Worm (Caenorhabditis elegans) whole organism, late embryonic: ENCODE measurements around the gene F46H6.5.

Experiments used
- C08G9.2 ChIP-seq: sonication (generic microtip); optimal IDR thresholded peaks from 2 replicates; lab custom pipeline; 2016; ENCODE audit warnings: mild to moderate bottlenecking, missing genetic modification characterization, moderate library complexity, missing compliant biosample characterization
- C38D4.7 ChIP-seq: fragments of 200-800 bp; sonication (Bioruptor generic); optimal IDR thresholded peaks from 2 replicates; lab custom pipeline; 2018; ENCODE audit warnings: mild to moderate bottlenecking, missing genetic modification characterization, moderate library complexity, missing compliant biosample characterization
- K02D7.2 ChIP-seq: sonication (generic microtip); optimal IDR thresholded peaks from 2 replicates; lab custom pipeline; 2017; ENCODE audit warnings: mild to moderate bottlenecking, missing genetic modification characterization, missing compliant biosample characterization
- K09A11.1 ChIP-seq: sonication (generic microtip); optimal IDR thresholded peaks from 2 replicates; lab custom pipeline; 2017; ENCODE audit warnings: antibody characterized with exemption, mild to moderate bottlenecking, missing genetic modification characterization, missing compliant biosample characterization; ENCODE audit not compliant: insufficient read depth
- T23F11.4 ChIP-seq: fragments of 200-800 bp; sonication (Bioruptor generic); optimal IDR thresholded peaks from 2 replicates; lab custom pipeline; 2018; ENCODE audit warnings: mild to moderate bottlenecking, missing genetic modification characterization, missing compliant biosample characterization
- ama-1 ChIP-seq: fragments of 150-350 bp; optimal IDR thresholded peaks from 2 replicates; lab custom pipeline; 2014
- ceh-14 ChIP-seq: sonication (generic microtip); optimal IDR thresholded peaks from 2 replicates; lab custom pipeline; 2016; ENCODE audit warnings: missing genotype, missing genetic modification characterization, missing compliant biosample characterization
- ceh-22 ChIP-seq: sonication (generic microtip); optimal IDR thresholded peaks from 2 replicates; lab custom pipeline; 2017; ENCODE audit warnings: missing biosample characterization, missing genetic modification characterization
- ceh-24 ChIP-seq: sonication (generic microtip); optimal IDR thresholded peaks from 2 replicates; lab custom pipeline; 2016; ENCODE audit warnings: mild to moderate bottlenecking, missing genetic modification characterization, missing compliant biosample characterization
- ceh-31 ChIP-seq: sonication (generic microtip); optimal IDR thresholded peaks from 2 replicates; lab custom pipeline; 2016; ENCODE audit warnings: missing genetic modification characterization, missing compliant biosample characterization
- ceh-34 ChIP-seq: sonication (generic microtip); optimal IDR thresholded peaks from 2 replicates; lab custom pipeline; 2016; ENCODE audit warnings: mild to moderate bottlenecking, missing genetic modification characterization, missing compliant biosample characterization
- ceh-45 ChIP-seq: fragments of 200-800 bp; sonication (Bioruptor generic); IDR thresholded peaks from 2 replicates; pipeline ENCODE4 v1.3.6; 2022; ENCODE audit warnings: missing genetic modification reagents, missing genetic modification characterization, missing compliant biosample characterization
- ceh-48 ChIP-seq: sonication (generic microtip); optimal IDR thresholded peaks from 2 replicates; lab custom pipeline; 2016; ENCODE audit warnings: missing genetic modification characterization, inconsistent platforms, missing compliant biosample characterization
- ceh-6 ChIP-seq: fragments of 200-800 bp; sonication (Bioruptor generic); optimal IDR thresholded peaks from 2 replicates; lab custom pipeline; 2018; ENCODE audit warnings: mild to moderate bottlenecking, missing genetic modification characterization, missing compliant biosample characterization
- che-1 ChIP-seq: sonication (generic microtip); optimal IDR thresholded peaks from 2 replicates; lab custom pipeline; 2016; ENCODE audit warnings: mild to moderate bottlenecking, missing genetic modification characterization, missing compliant biosample characterization
- dve-1 ChIP-seq: sonication (generic microtip); optimal IDR thresholded peaks from 2 replicates; lab custom pipeline; 2017; ENCODE audit warnings: antibody characterized with exemption, mild to moderate bottlenecking, missing genetic modification characterization, missing compliant biosample characterization
- elt-2 ChIP-seq: sonication (generic microtip); optimal IDR thresholded peaks from 2 replicates; lab custom pipeline; 2016; ENCODE audit warnings: missing genetic modification reagents, missing genetic modification characterization, missing compliant biosample characterization
- ets-4 ChIP-seq: sonication (generic microtip); optimal IDR thresholded peaks from 2 replicates; lab custom pipeline; 2016; ENCODE audit warnings: missing genetic modification characterization, missing compliant biosample characterization
- fax-1 ChIP-seq: sonication (generic microtip); optimal IDR thresholded peaks from 2 replicates; lab custom pipeline; 2016; ENCODE audit warnings: missing genotype, missing genetic modification characterization, missing compliant biosample characterization
- fkh-10 ChIP-seq: fragments of 150-350 bp; optimal IDR thresholded peaks from 2 replicates; lab custom pipeline; 2014; ENCODE audit warnings: missing biosample characterization, missing genetic modification reagents, missing genetic modification characterization
- fkh-6 ChIP-seq: sonication (generic microtip); optimal IDR thresholded peaks from 2 replicates; lab custom pipeline; 2016; ENCODE audit warnings: missing genetic modification characterization, missing compliant biosample characterization
- hlh-15 ChIP-seq: sonication (generic microtip); optimal IDR thresholded peaks from 2 replicates; lab custom pipeline; 2016; ENCODE audit warnings: missing genetic modification characterization, missing compliant biosample characterization
- hlh-30 ChIP-seq: sonication (generic microtip); optimal IDR thresholded peaks from 2 replicates; lab custom pipeline; 2017; ENCODE audit warnings: antibody characterized with exemption, missing genetic modification characterization, missing compliant biosample characterization; ENCODE audit not compliant: insufficient read depth
- hlh-6 ChIP-seq: sonication (generic microtip); optimal IDR thresholded peaks from 2 replicates; lab custom pipeline; 2016; ENCODE audit warnings: missing genotype, missing genetic modification characterization, missing compliant biosample characterization
- hlh-8 ChIP-seq: sonication (generic microtip); optimal IDR thresholded peaks from 2 replicates; lab custom pipeline; 2016; ENCODE audit warnings: missing genotype, missing genetic modification characterization, missing compliant biosample characterization
- lim-6 ChIP-seq: sonication (generic microtip); optimal IDR thresholded peaks from 2 replicates; lab custom pipeline; 2016; ENCODE audit warnings: missing genetic modification characterization, missing compliant biosample characterization
- madf-2 ChIP-seq: sonication (generic microtip); optimal IDR thresholded peaks from 2 replicates; lab custom pipeline; 2017; ENCODE audit warnings: missing genetic modification characterization, missing compliant biosample characterization
- mec-3 ChIP-seq: sonication (generic microtip); optimal IDR thresholded peaks from 2 replicates; lab custom pipeline; 2016; ENCODE audit warnings: borderline replicate concordance, missing genetic modification characterization, missing compliant biosample characterization
- nfya-1 ChIP-seq: sonication (generic microtip); optimal IDR thresholded peaks from 2 replicates; lab custom pipeline; 2017; ENCODE audit warnings: missing genetic modification characterization, mild to moderate bottlenecking, missing compliant biosample characterization, antibody characterized with exemption, moderate library complexity
- nhr-232 ChIP-seq: sonication (generic microtip); optimal IDR thresholded peaks from 2 replicates; lab custom pipeline; 2016; ENCODE audit warnings: missing genetic modification characterization, missing compliant biosample characterization
- pag-3 ChIP-seq: sonication (generic microtip); optimal IDR thresholded peaks from 2 replicates; lab custom pipeline; 2016; ENCODE audit warnings: missing compliant biosample characterization, missing genetic modification characterization, borderline replicate concordance
- pat-9 ChIP-seq: fragments of 200-800 bp; sonication (Bioruptor generic); optimal IDR thresholded peaks from 2 replicates; lab custom pipeline; 2018; ENCODE audit warnings: mild to moderate bottlenecking, missing genetic modification characterization, moderate library complexity, missing compliant biosample characterization
- pha-2 ChIP-seq: sonication (generic microtip); optimal IDR thresholded peaks from 2 replicates; lab custom pipeline; 2017; ENCODE audit warnings: mild to moderate bottlenecking, missing genetic modification characterization, missing compliant biosample characterization
- ref-2 ChIP-seq: sonication (generic microtip); optimal IDR thresholded peaks from 2 replicates; lab custom pipeline; 2016; ENCODE audit warnings: missing genetic modification characterization, missing compliant biosample characterization
- rnt-1 ChIP-seq: sonication (generic microtip); optimal IDR thresholded peaks from 2 replicates; lab custom pipeline; 2016; ENCODE audit warnings: missing genetic modification characterization, missing compliant biosample characterization
- sdc-2 ChIP-seq: sonication (generic microtip); optimal IDR thresholded peaks from 2 replicates; lab custom pipeline; 2016; ENCODE audit warnings: missing genotype, missing genetic modification characterization, missing compliant biosample characterization
- sox-4 ChIP-seq: sonication (generic microtip); optimal IDR thresholded peaks from 2 replicates; lab custom pipeline; 2017; ENCODE audit warnings: mild to moderate bottlenecking, missing genetic modification characterization, inconsistent platforms, missing compliant biosample characterization
- syd-9 ChIP-seq: sonication (generic microtip); optimal IDR thresholded peaks from 2 replicates; lab custom pipeline; 2016; ENCODE audit warnings: mild to moderate bottlenecking, missing genetic modification characterization, moderate library complexity, missing compliant biosample characterization
- tbx-2 ChIP-seq: sonication (generic microtip); optimal IDR thresholded peaks from 2 replicates; lab custom pipeline; 2016; ENCODE audit warnings: missing genetic modification characterization, missing compliant biosample characterization
- unc-3 ChIP-seq, 2 experiments: fragments of 200-800 bp in 1 of 2; sonication (Bioruptor generic) in 1 of 2; sonication (generic microtip) in 1 of 2; conservative IDR thresholded peaks in 1 of 2; optimal IDR thresholded peaks in 1 of 2; 2 replicates each; pipeline versions ENCODE4 v1.3.6 to Lab custom; 2016 to 2022; ENCODE audit warnings: missing compliant biosample characterization in 2 of 2, missing genetic modification characterization in 2 of 2, missing genetic modification reagents in 1 of 2
- unc-42 ChIP-seq: sonication (generic microtip); optimal IDR thresholded peaks from 2 replicates; lab custom pipeline; 2016; ENCODE audit warnings: missing genotype, missing genetic modification characterization, missing compliant biosample characterization
- unc-55 ChIP-seq: sonication (generic microtip); optimal IDR thresholded peaks from 2 replicates; lab custom pipeline; 2017; ENCODE audit warnings: missing biosample characterization, missing genetic modification reagents, missing genetic modification characterization
- zip-5 ChIP-seq: sonication (generic microtip); optimal IDR thresholded peaks from 2 replicates; lab custom pipeline; 2016; ENCODE audit warnings: missing genetic modification characterization, missing compliant biosample characterization

Gene F46H6.5

DNA sequence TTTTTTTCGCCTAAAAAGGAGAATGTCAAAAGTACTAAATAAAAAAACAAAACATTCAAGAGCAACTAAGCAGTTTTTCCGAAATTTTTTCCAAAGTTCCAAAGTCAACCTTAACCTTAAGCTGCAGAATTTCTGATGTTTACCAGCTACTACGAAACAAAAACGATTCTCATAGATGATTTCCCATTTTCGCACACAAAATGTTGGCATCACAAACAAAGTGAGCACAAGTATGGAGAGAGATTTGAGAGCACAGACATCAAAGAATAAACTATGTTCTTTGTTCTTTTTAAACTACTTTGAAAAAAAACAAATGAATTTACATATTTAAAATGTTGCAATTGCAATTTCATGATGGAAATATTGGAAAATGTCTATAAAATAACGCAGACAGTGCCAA lies 31.3 kb upstream of the F46H6.5 start:
- TF ChIP-seq lim-6 (tag; lab: Kevin White, UChicago), result no peak
- TF ChIP-seq unc-3 (GFP tag; conservative IDR thresholded peaks at IDR 0.05; lab: Robert Waterston, UW), result no peak
- no peak for TF ChIP-seq unc-3 (tag; optimal IDR thresholded peaks at IDR 0.05; lab: Kevin White, UChicago)
- no peak for TF ChIP-seq sox-4 (tag; lab: Kevin White, UChicago)
- no peak for TF ChIP-seq T23F11.4
- TF ChIP-seq K02D7.2 (tag; lab: Kevin White, UChicago), result no peak
- TF ChIP-seq mec-3, result no peak
- TF ChIP-seq rnt-1 (tag; lab: Kevin White, UChicago), result no peak
- no peak for TF ChIP-seq ceh-6 (GFP tag; lab: Kevin White, UChicago)
- no peak for TF ChIP-seq ceh-31
- no peak for TF ChIP-seq fkh-6 (tag; lab: Kevin White, UChicago)
- TF ChIP-seq tbx-2 (tag; lab: Kevin White, UChicago), result no peak
- TF ChIP-seq hlh-8 (tag; lab: Kevin White, UChicago), result no peak
- TF ChIP-seq unc-55 (GFP tag; lab: Kevin White, UChicago), result no peak
- TF ChIP-seq zip-5 (tag; lab: Kevin White, UChicago), result no peak

- peak; percentile 11 for TF ChIP-seq tbx-2 (tag; lab: Kevin White, UChicago)
- TF ChIP-seq unc-55 (GFP tag; lab: Kevin White, UChicago), result peak; percentile 11
- peak; percentile 69 for TF ChIP-seq rnt-1 (tag; lab: Kevin White, UChicago)
- TF ChIP-seq dve-1 (tag; lab: Kevin White, UChicago), result no peak
- no peak for TF ChIP-seq ceh-6 (GFP tag; lab: Kevin White, UChicago)
- no peak for TF ChIP-seq ets-4
- TF ChIP-seq hlh-30 (tag; lab: Kevin White, UChicago), result no peak
- no peak for TF ChIP-seq madf-2 (tag; lab: Kevin White, UChicago)
- no peak for TF ChIP-seq C38D4.7 (GFP tag; lab: Kevin White, UChicago)
- no peak for TF ChIP-seq K09A11.1
- no peak for TF ChIP-seq sox-4 (tag; lab: Kevin White, UChicago)
- no peak for TF ChIP-seq ceh-48 (tag; lab: Kevin White, UChicago)
- TF ChIP-seq fax-1 (tag; lab: Kevin White, UChicago), result no peak
- TF ChIP-seq ceh-22 (tag; lab: Kevin White, UChicago), result no peak
- no peak for TF ChIP-seq hlh-6 (tag; lab: Kevin White, UChicago)
- no peak for TF ChIP-seq ceh-45 (GFP tag; lab: Robert Waterston, UW)
- TF ChIP-seq ceh-24 (tag; lab: Kevin White, UChicago), result no peak
- TF ChIP-seq che-1 (tag; lab: Kevin White, UChicago), result no peak
- TF ChIP-seq fkh-6 (tag; lab: Kevin White, UChicago), result no peak
- no peak for TF ChIP-seq lim-6 (tag; lab: Kevin White, UChicago)
- no peak for TF ChIP-seq ceh-14
- no peak for TF ChIP-seq pat-9
- TF ChIP-seq ref-2 (tag; lab: Kevin White, UChicago), result no peak
- TF ChIP-seq nfya-1 (tag; lab: Kevin White, UChicago), result peak; percentile 12
- TF ChIP-seq sdc-2 (tag; lab: Kevin White, UChicago), result peak; percentile 2
- no peak for TF ChIP-seq fkh-10 (GFP tag; lab: Kevin White, UChicago)
- peak; percentile 24 for TF ChIP-seq elt-2
- TF ChIP-seq pha-2, result no peak
- no peak for TF ChIP-seq pag-3 (tag; lab: Kevin White, UChicago)
- TF ChIP-seq unc-42 (tag; lab: Kevin White, UChicago), result no peak
- TF ChIP-seq ceh-34 (tag; lab: Kevin White, UChicago), result no peak
- no peak for TF ChIP-seq syd-9 (tag; lab: Kevin White, UChicago)
- no peak for TF ChIP-seq nhr-232 (tag; lab: Kevin White, UChicago)
- TF ChIP-seq ama-1, result no peak
- TF ChIP-seq unc-3 (GFP tag; conservative IDR thresholded peaks at IDR 0.05; lab: Robert Waterston, UW), result no peak
- no peak for TF ChIP-seq unc-3 (tag; optimal IDR thresholded peaks at IDR 0.05; lab: Kevin White, UChicago)
- no peak for TF ChIP-seq C08G9.2 (tag; lab: Kevin White, UChicago)
- TF ChIP-seq hlh-15, result no peak
Measured at ce11 chrX:4521837-4522816, 30.1 kb upstream of the F46H6.5 start, which contains the start of gene C07A12.7. TSS of gene C07A12.7 (minus strand) at chrX:4522144.
